Fruit fly (Drosophila melanogaster): ENCODE results near the gene CG34307.
A peak's percentile ranks its signal among the peaks of the same experiment; 100 is the strongest.

CG34307 gene

dm6 chr3R:11897282-11897681 lies at the start of gene CG34307:
Gene CG34307 (plus strand): TSS chr3R:11897582.
- TF ChIP-seq Crg-1 (GFP tag; optimal IDR thresholded peaks at IDR 0.05): no peak
- no peak for TF ChIP-seq CG1620 (GFP tag; optimal IDR thresholded peaks at IDR 0.05)
- TF ChIP-seq CG7045 (GFP tag; optimal IDR thresholded peaks at IDR 0.05): no peak
- TF ChIP-seq CG14711 (tag; optimal IDR thresholded peaks at IDR 0.05): no peak
- TF ChIP-seq CG5204 (GFP tag; optimal IDR thresholded peaks at IDR 0.05): no peak

DNA sequence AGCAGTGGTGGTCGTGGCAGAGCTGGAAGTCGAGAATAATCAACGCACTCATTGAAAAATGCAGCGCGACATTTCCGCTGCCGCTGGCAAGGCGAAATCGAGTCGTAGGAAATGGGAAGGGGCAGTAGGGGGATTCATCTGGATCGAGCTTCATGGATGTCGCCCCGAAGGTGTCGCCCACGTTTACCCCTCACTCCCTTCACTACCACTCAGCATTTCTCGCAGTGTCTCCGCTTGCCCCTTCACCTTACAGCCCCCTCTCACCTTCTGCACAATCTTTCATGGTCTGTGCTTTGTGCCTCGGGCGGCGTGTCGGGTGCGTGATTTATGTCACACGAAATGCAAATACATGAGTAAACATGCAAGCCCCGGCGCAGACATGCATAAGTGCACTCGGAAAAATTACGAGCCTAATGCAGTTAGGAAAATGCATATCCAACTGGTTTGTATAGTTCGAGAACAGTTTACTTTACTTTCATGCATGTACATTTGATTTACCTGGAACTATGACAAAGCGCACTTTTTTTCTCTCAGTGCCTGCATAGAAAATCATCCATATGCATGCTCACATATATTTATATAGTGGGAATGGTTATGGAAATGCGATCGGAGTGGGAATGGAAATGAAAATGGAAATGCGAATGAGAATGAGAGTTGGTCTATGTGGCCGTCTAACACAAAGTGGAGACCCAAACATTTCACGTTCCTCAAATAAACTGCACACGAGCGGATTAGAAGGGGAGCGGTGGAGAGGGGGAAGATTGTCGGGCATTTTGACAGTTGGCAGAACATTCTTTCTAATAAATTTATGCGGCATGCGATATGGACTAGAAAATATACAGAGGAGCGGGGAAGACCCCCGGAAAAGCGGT lies 47.8 kb upstream of the CG34307 start:
- TF ChIP-seq ovo (GFP tag; optimal IDR thresholded peaks at IDR 0.05): no peak
- TF ChIP-seq Hr96 (GFP tag; optimal IDR thresholded peaks at IDR 0.05): peak; percentile 5
- no peak for TF ChIP-seq CG1620 (GFP tag; optimal IDR thresholded peaks at IDR 0.05)
- TF ChIP-seq pad (GFP tag; optimal IDR thresholded peaks at IDR 0.05): no peak
- TF ChIP-seq toe (GFP tag; optimal IDR thresholded peaks at IDR 0.05): no peak
- no peak for TF ChIP-seq Mnt (GFP tag; optimal IDR thresholded peaks at IDR 0.05)
- TF ChIP-seq Crg-1 (GFP tag; optimal IDR thresholded peaks at IDR 0.05): no peak
- no peak for TF ChIP-seq CG12768 (GFP tag; optimal IDR thresholded peaks at IDR 0.05)
- TF ChIP-seq CG7045 (GFP tag; optimal IDR thresholded peaks at IDR 0.05): peak; percentile 46
- TF ChIP-seq CG5204 (GFP tag; optimal IDR thresholded peaks at IDR 0.05): peak; percentile 23
- TF ChIP-seq tj (GFP tag; optimal IDR thresholded peaks at IDR 0.05): peak; percentile 8
- TF ChIP-seq bab1 (GFP tag; optimal IDR thresholded peaks at IDR 0.05): peak; percentile 71
- no peak for TF ChIP-seq cnc (optimal IDR thresholded peaks at IDR 0.05)
- no peak for TF ChIP-seq CG14711 (tag; optimal IDR thresholded peaks at IDR 0.05)
- TF ChIP-seq CG7101 (tag; optimal IDR thresholded peaks at IDR 0.05): no peak

- TF ChIP-seq cic (GFP tag; optimal IDR thresholded peaks at IDR 0.05): no peak
- TF ChIP-seq CG7101 (tag; optimal IDR thresholded peaks at IDR 0.05): peak; percentile 39
- peak; percentile 22 for TF ChIP-seq Mnt (GFP tag; optimal IDR thresholded peaks at IDR 0.05)
- TF ChIP-seq Clk (GFP tag; optimal IDR thresholded peaks at IDR 0.05): no peak
- TF ChIP-seq CG1620 (GFP tag; optimal IDR thresholded peaks at IDR 0.05): peak; percentile 66
- TF ChIP-seq pad (GFP tag; optimal IDR thresholded peaks at IDR 0.05): peak; percentile 67
- peak; percentile 13 for TF ChIP-seq toe (GFP tag; optimal IDR thresholded peaks at IDR 0.05)
- TF ChIP-seq CG7045 (GFP tag; optimal IDR thresholded peaks at IDR 0.05): peak; percentile 36
- no peak for TF ChIP-seq kay (GFP tag; ENCODE audit: borderline replicate concordance)
- TF ChIP-seq CG5204 (GFP tag; optimal IDR thresholded peaks at IDR 0.05): peak; percentile 65
- TF ChIP-seq CG11617 (GFP tag; optimal IDR thresholded peaks at IDR 0.05): peak; percentile 57
- peak; percentile 46 for TF ChIP-seq Hr96 (GFP tag; optimal IDR thresholded peaks at IDR 0.05)
- no peak for TF ChIP-seq ovo (GFP tag; optimal IDR thresholded peaks at IDR 0.05)
- TF ChIP-seq CG33017 (tag; optimal IDR thresholded peaks at IDR 0.05): no peak
- TF ChIP-seq Crg-1 (GFP tag; optimal IDR thresholded peaks at IDR 0.05): peak; percentile 30
- TF ChIP-seq tj (GFP tag; optimal IDR thresholded peaks at IDR 0.05): peak; percentile 96
- TF ChIP-seq CG14711 (tag; optimal IDR thresholded peaks at IDR 0.05): peak; percentile 52
- no peak for TF ChIP-seq CG12768 (GFP tag; optimal IDR thresholded peaks at IDR 0.05)
- peak; percentile 93 for TF ChIP-seq bab1 (GFP tag; optimal IDR thresholded peaks at IDR 0.05)
- TF ChIP-seq cnc (optimal IDR thresholded peaks at IDR 0.05): no peak
These were observed 46.2 kb upstream of the CG34307 start for dm6 chr3R:11850917-11851897.

DNA sequence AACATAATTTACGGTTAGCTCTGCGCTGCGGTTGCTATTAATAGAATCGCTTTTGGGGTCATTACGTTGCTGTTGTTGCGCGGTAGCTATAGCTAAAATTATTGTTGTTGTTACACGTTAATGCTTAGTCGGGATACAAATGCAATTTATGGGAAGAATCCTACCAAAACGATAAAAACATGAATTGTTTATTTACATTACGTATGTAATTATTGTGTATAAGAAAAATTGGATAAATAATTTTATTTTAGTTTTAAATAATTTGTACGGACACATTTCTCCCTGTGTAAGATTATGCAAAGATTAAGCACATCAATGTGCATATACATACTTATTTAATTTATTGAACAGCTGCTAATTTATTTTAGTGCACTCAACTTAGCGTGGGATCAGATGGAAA lies 45.4 kb upstream of the CG34307 start:
- TF ChIP-seq pad (GFP tag; optimal IDR thresholded peaks at IDR 0.05) (no peak), Hr96 (GFP tag; optimal IDR thresholded peaks at IDR 0.05) (no peak), cic (GFP tag; optimal IDR thresholded peaks at IDR 0.05) (no peak), Crg-1 (GFP tag; optimal IDR thresholded peaks at IDR 0.05) (no peak), toe (GFP tag; optimal IDR thresholded peaks at IDR 0.05) (no peak), Mnt (GFP tag; optimal IDR thresholded peaks at IDR 0.05) (no peak), cnc (optimal IDR thresholded peaks at IDR 0.05) (no peak), CG5204 (GFP tag; optimal IDR thresholded peaks at IDR 0.05) (no peak)

dm6 chr3R:11855156-11855555 lies 42.2 kb upstream of the CG34307 start:
- TF ChIP-seq Crg-1 (GFP tag; optimal IDR thresholded peaks at IDR 0.05): no peak

DNA sequence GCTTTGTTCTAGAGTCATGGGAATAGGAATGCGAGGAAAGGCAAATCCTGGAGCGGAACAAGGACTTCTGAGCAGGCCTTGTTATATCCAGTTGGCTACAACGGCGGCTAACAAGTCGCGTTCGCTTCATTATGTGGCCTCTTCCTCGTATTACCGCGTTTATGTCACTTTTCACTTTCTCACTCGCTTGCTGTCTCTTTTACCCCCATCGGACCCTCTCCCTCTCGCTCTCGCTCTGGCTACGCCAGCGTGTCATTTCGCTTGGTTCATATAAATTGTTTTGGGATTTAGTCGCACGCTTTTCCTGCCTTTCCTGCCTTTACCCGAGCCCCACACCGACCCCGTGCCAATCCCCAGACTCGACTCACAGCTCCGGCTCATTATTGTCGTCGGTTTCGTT lies 41.1 kb upstream of the CG34307 start:
- TF ChIP-seq toe (GFP tag; optimal IDR thresholded peaks at IDR 0.05) (no peak), CG7101 (tag; optimal IDR thresholded peaks at IDR 0.05) (no peak), Crg-1 (GFP tag; optimal IDR thresholded peaks at IDR 0.05) (no peak), CG11617 (GFP tag; optimal IDR thresholded peaks at IDR 0.05) (no peak), cnc (optimal IDR thresholded peaks at IDR 0.05) (no peak), CG14711 (tag; optimal IDR thresholded peaks at IDR 0.05) (no peak), ovo (GFP tag; optimal IDR thresholded peaks at IDR 0.05) (no peak), bab1 (GFP tag; optimal IDR thresholded peaks at IDR 0.05) (no peak), CG33017 (tag; optimal IDR thresholded peaks at IDR 0.05) (no peak), kay (GFP tag; ENCODE audit: borderline replicate concordance) (no peak), CG1620 (GFP tag; optimal IDR thresholded peaks at IDR 0.05) (no peak), Hr96 (GFP tag; optimal IDR thresholded peaks at IDR 0.05) (no peak), CG12768 (GFP tag; optimal IDR thresholded peaks at IDR 0.05) (no peak), CG7045 (GFP tag; optimal IDR thresholded peaks at IDR 0.05) (no peak), pad (GFP tag; optimal IDR thresholded peaks at IDR 0.05) (no peak), cic (GFP tag; optimal IDR thresholded peaks at IDR 0.05) (no peak)
